Worm (Caenorhabditis elegans): ENCODE measurements around the gene swp-1.

Gene swp-1

DNA sequence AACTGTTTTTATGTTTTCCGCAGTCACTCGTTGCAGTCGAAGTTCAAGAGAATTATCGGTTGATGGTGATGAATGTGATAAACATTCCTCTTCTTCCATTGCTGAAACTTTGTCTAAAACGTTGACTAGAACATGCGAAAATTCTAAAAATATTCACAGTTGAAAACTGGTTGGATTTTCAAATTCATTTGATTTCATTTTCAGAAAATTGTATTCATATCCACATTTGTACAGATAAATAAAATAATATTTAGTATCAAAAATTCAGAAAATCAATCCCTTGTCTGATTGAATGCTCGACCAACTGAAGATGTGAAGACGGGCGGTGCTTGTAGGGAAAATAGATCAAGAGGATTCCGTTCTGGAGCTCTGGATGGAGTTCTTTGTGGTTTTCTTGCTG lies 27.5 kb downstream of the swp-1 start, which contains the start of gene F54E7.9:
Gene F54E7.9, minus strand, starts transcription at position 101 of the 400 bp plus-strand sequence.
- TF ChIP-seq blmp-1 (tag; optimal IDR thresholded peaks at IDR 0.05; ENCODE audit: insufficient read depth) (no peak), skn-1 (tag; optimal IDR thresholded peaks at IDR 0.05) (no peak), gmeb-1 (tag; optimal IDR thresholded peaks at IDR 0.05) (no peak), zag-1 (tag; optimal IDR thresholded peaks at IDR 0.05) (no peak), nhr-25 (tag; optimal IDR thresholded peaks at IDR 0.05) (no peak), R02D3.7 (tag; optimal IDR thresholded peaks at IDR 0.05) (no peak), nhr-23 (tag; optimal IDR thresholded peaks at IDR 0.05) (no peak), lsy-2 (tag; optimal IDR thresholded peaks at IDR 0.05) (no peak), peb-1 (tag; optimal IDR thresholded peaks at IDR 0.05) (no peak), lin-39 (tag; optimal IDR thresholded peaks at IDR 0.05) (no peak), aly-2 (tag; optimal IDR thresholded peaks at IDR 0.05) (no peak), nhr-10 (tag; optimal IDR thresholded peaks at IDR 0.05) (no peak), unc-62 (GFP tag; optimal IDR thresholded peaks at IDR 0.05) (no peak), unc-39 (tag; optimal IDR thresholded peaks at IDR 0.05) (no peak), ztf-11 (tag; optimal IDR thresholded peaks at IDR 0.05) (no peak), Y55F3AM.14 (GFP tag; optimal IDR thresholded peaks at IDR 0.05) (no peak), ceh-82 (tag; optimal IDR thresholded peaks at IDR 0.05) (no peak), nhr-6 (tag; optimal IDR thresholded peaks at IDR 0.05) (no peak), ama-1 (optimal IDR thresholded peaks at IDR 0.05) (no peak), mab-5 (tag; optimal IDR thresholded peaks at IDR 0.05) (no peak)

DNA sequence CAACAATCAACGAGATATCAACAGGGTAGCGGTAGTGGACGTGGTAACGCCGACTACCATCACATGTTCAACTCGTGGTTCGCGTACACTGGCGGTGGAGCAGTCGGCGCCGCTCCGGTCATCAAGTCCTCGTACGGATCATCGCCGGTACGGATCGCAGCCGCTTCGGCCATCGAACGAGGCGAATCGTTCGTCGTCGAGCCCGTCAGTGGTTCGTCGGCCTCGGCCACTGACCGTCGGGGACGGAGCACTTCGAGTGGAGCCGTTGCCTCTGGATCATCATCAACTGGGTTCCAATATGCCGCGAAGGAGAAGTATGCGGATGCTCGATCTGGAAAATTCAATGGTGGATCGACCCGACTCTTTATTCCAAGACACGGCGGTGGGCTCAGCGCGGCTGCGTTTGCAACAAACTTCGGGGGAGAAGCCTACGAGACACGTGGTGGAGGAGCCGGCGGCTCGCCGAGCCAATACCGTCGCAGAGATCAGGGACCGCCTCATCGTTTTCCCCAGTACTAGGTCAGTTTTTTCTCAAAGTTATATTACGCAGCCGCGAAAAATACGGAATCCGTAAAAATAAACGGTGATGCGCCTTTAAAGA lies 29.8 kb downstream of the swp-1 start:
- TF ChIP-seq unc-39 (tag; optimal IDR thresholded peaks at IDR 0.05) (no peak), elt-1 (tag; optimal IDR thresholded peaks at IDR 0.05) (no peak), sem-4 (tag; optimal IDR thresholded peaks at IDR 0.05) (no peak), nhr-12 (tag; optimal IDR thresholded peaks at IDR 0.05) (no peak), snpc-4 (tag; optimal IDR thresholded peaks at IDR 0.05) (no peak), mdl-1 (tag; optimal IDR thresholded peaks at IDR 0.05) (no peak), nhr-237 (tag; optimal IDR thresholded peaks at IDR 0.05) (no peak), nhr-77 (tag; optimal IDR thresholded peaks at IDR 0.05) (no peak), R02D3.7 (tag; optimal IDR thresholded peaks at IDR 0.05) (no peak), ceh-82 (tag; optimal IDR thresholded peaks at IDR 0.05) (no peak), nhr-23 (tag; optimal IDR thresholded peaks at IDR 0.05) (no peak), sma-9 (GFP tag; optimal IDR thresholded peaks at IDR 0.05) (no peak), sma-9 (tag; optimal IDR thresholded peaks at IDR 0.05) (no peak), sma-3 (GFP tag; optimal IDR thresholded peaks at IDR 0.05) (no peak)

DNA sequence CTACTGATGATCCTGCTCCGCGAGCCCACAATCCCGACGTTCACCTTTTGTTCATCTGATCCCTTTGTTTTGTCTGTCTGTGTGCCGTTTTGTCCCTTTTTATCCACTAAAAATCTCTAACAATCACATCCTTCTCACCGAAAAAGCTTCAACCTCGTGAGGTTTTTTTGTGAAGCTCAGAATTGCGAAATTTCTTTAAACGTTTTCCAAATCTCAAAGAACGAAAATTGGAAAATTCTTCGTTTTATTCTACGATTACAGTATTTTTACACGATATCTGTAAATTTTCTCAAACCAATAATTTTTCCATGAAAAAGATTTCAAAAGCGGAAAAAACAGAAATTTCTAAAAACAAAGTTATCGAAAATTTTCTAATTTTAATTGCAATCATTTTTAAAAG lies 31.1 kb downstream of the swp-1 start:
- no peak for TF ChIP-seq unc-55 (GFP tag; optimal IDR thresholded peaks at IDR 0.05)
- no peak for TF ChIP-seq blmp-1 (tag; optimal IDR thresholded peaks at IDR 0.05; ENCODE audit: insufficient read depth)
- TF ChIP-seq zag-1 (tag; optimal IDR thresholded peaks at IDR 0.05) = no peak
- TF ChIP-seq dmd-4 (tag; optimal IDR thresholded peaks at IDR 0.05) = no peak
- TF ChIP-seq peb-1 (tag; optimal IDR thresholded peaks at IDR 0.05) = no peak
- TF ChIP-seq lin-39 (tag; optimal IDR thresholded peaks at IDR 0.05) = no peak
- TF ChIP-seq ztf-4 (tag; optimal IDR thresholded peaks at IDR 0.05) = no peak
- TF ChIP-seq skn-1 (tag; optimal IDR thresholded peaks at IDR 0.05) = no peak
- TF ChIP-seq Y55F3AM.14 (GFP tag; optimal IDR thresholded peaks at IDR 0.05) = no peak
- no peak for TF ChIP-seq elt-3 (tag; optimal IDR thresholded peaks at IDR 0.05)
- no peak for TF ChIP-seq fos-1 (tag; optimal IDR thresholded peaks at IDR 0.05)

DNA sequence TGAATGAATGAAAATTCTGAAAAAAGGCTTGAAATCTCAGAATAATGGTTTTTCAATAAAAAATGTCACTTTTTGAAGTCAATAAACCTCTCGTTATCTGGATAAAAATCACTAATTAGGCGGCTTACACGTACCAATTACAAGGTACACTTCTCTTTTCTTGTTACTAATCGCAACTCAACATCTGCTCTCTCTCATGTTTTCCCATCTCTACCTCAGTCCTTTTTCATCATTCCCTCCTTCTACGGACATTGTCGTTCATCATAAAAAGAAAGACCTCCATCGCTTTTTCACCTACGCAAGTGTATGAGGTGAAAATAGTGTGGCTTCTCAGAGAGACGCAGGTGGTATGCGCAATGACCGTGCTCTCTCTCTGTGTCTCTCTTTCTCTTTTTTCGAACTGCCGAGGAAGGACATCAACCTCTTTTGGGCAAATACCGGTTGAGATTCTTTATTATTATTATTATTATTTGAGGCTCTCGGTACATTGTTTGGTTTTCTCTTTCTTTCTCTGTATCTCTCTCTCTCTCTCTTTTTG lies 37.3 kb downstream of the swp-1 start:
- TF ChIP-seq mbf-1 (tag; optimal IDR thresholded peaks at IDR 0.05) (no peak), nhr-12 (tag; optimal IDR thresholded peaks at IDR 0.05) (no peak), lsy-2 (tag; optimal IDR thresholded peaks at IDR 0.05) (no peak), nhr-129 (tag; optimal IDR thresholded peaks at IDR 0.05) (peak; percentile 15), egl-27 (tag; optimal IDR thresholded peaks at IDR 0.05) (no peak), fos-1 (tag; optimal IDR thresholded peaks at IDR 0.05) (peak; percentile 49), nhr-11 (tag; optimal IDR thresholded peaks at IDR 0.05) (no peak), crh-2 (tag; optimal IDR thresholded peaks at IDR 0.05) (peak; percentile 32), zag-1 (tag; optimal IDR thresholded peaks at IDR 0.05) (no peak), ama-1 (optimal IDR thresholded peaks at IDR 0.05) (no peak), R02D3.7 (tag; optimal IDR thresholded peaks at IDR 0.05) (no peak), dmd-4 (tag; optimal IDR thresholded peaks at IDR 0.05) (no peak), unc-62 (GFP tag; optimal IDR thresholded peaks at IDR 0.05) (no peak), ceh-82 (tag; optimal IDR thresholded peaks at IDR 0.05) (no peak), F13H6.1 (tag; optimal IDR thresholded peaks at IDR 0.05) (peak; percentile 5), aly-2 (tag; optimal IDR thresholded peaks at IDR 0.05) (no peak), unc-39 (tag; optimal IDR thresholded peaks at IDR 0.05) (no peak), ceh-16 (tag; optimal IDR thresholded peaks at IDR 0.05) (peak; percentile 65), Y55F3AM.14 (GFP tag; optimal IDR thresholded peaks at IDR 0.05) (no peak), nhr-23 (tag; optimal IDR thresholded peaks at IDR 0.05) (no peak), nhr-77 (tag; optimal IDR thresholded peaks at IDR 0.05) (no peak), C34F6.9 (tag; optimal IDR thresholded peaks at IDR 0.05) (peak; percentile 34), lin-13 (GFP tag; optimal IDR thresholded peaks at IDR 0.05) (no peak), ztf-4 (tag; optimal IDR thresholded peaks at IDR 0.05) (no peak), nhr-25 (tag; optimal IDR thresholded peaks at IDR 0.05) (peak; percentile 31), sem-4 (tag; optimal IDR thresholded peaks at IDR 0.05) (no peak), unc-55 (GFP tag; optimal IDR thresholded peaks at IDR 0.05) (no peak), ztf-11 (tag; optimal IDR thresholded peaks at IDR 0.05) (no peak), sma-3 (GFP tag; optimal IDR thresholded peaks at IDR 0.05) (no peak), sma-9 (GFP tag; optimal IDR thresholded peaks at IDR 0.05) (no peak), sma-9 (tag; optimal IDR thresholded peaks at IDR 0.05) (no peak), elt-3 (tag; optimal IDR thresholded peaks at IDR 0.05) (no peak), blmp-1 (tag; optimal IDR thresholded peaks at IDR 0.05; ENCODE audit: insufficient read depth) (no peak)
